Worm (Caenorhabditis elegans) whole organism, young adult: Measurements from ENCODE around the gene F52H2.5.

Source experiments
- B0261.1 ChIP-seq: sonication (generic microtip); optimal IDR thresholded peaks from 2 replicates; lab custom pipeline; 2016; ENCODE audit warnings: mild to moderate bottlenecking, missing genetic modification characterization, moderate library complexity, missing compliant biosample characterization
- F52B5.7 ChIP-seq: sonication (generic microtip); optimal IDR thresholded peaks from 2 replicates; lab custom pipeline; 2016; ENCODE audit warnings: mild to moderate bottlenecking, missing genetic modification characterization, missing compliant biosample characterization
- efl-1 ChIP-seq: fragments of 150-350 bp; optimal IDR thresholded peaks from 2 replicates; lab custom pipeline; 2014; ENCODE audit warnings: missing biosample characterization, missing genetic modification reagents, missing genetic modification characterization
- ekl-4 ChIP-seq: fragments of 200-800 bp; sonication (Bioruptor generic); IDR thresholded peaks from 2 replicates; pipeline ENCODE4 v1.3.6; 2022; ENCODE audit warnings: missing genetic modification reagents, missing genetic modification characterization, missing compliant biosample characterization
- him-1 ChIP-seq: sonication (generic microtip); optimal IDR thresholded peaks from 2 replicates; lab custom pipeline; 2016; ENCODE audit warnings: missing genotype, missing genetic modification reagents, missing genetic modification characterization, missing compliant biosample characterization
- madf-6 ChIP-seq: fragments of 200-800 bp; sonication (Bioruptor generic); IDR thresholded peaks from 2 replicates; pipeline ENCODE4 v1.3.6; 2022; ENCODE audit warnings: missing genetic modification reagents, missing genetic modification characterization, missing compliant biosample characterization
- mcd-1 ChIP-seq: fragments of 200-800 bp; sonication (Bioruptor generic); IDR thresholded peaks from 2 replicates; pipeline ENCODE4 v1.3.6; 2022; ENCODE audit warnings: missing genetic modification reagents, missing genetic modification characterization, missing compliant biosample characterization
- nhr-179 ChIP-seq: sonication (generic microtip); optimal IDR thresholded peaks from 2 replicates; lab custom pipeline; 2016; ENCODE audit warnings: mild to moderate bottlenecking, missing genetic modification characterization, missing compliant biosample characterization
- rcor-1 ChIP-seq: fragments of 200-800 bp; sonication (Bioruptor generic); IDR thresholded peaks from 2 replicates; pipeline ENCODE4 v1.3.6; 2022; ENCODE audit warnings: missing genetic modification reagents, missing genetic modification characterization, missing compliant biosample characterization
- repo-1 ChIP-seq: sonication (generic microtip); optimal IDR thresholded peaks from 2 replicates; lab custom pipeline; 2017; ENCODE audit warnings: mild to moderate bottlenecking, missing genetic modification characterization, missing compliant biosample characterization
- zim-3 ChIP-seq: sonication (generic microtip); optimal IDR thresholded peaks from 2 replicates; lab custom pipeline; 2017; ENCODE audit warnings: mild to moderate bottlenecking, missing genetic modification characterization, moderate library complexity, missing compliant biosample characterization

ce11 chrX:2538713-2539112, 21.2 kb downstream of the F52H2.5 start:
- TF ChIP-seq him-1 (tag; lab: Kevin White, UChicago): no peak
- TF ChIP-seq ekl-4 (GFP tag; lab: Robert Waterston, UW): no peak
- TF ChIP-seq nhr-179 (tag; lab: Kevin White, UChicago): no peak
- no peak for TF ChIP-seq repo-1 (tag; lab: Kevin White, UChicago)
- no peak for TF ChIP-seq madf-6 (GFP tag; lab: Robert Waterston, UW)
- no peak for TF ChIP-seq rcor-1 (GFP tag; lab: Robert Waterston, UW)
- no peak for TF ChIP-seq efl-1 (GFP tag; lab: Kevin White, UChicago)
- TF ChIP-seq F52B5.7: no peak
- no peak for TF ChIP-seq mcd-1 (GFP tag; lab: Robert Waterston, UW)
- no peak for TF ChIP-seq B0261.1 (tag; lab: Kevin White, UChicago)
- no peak for TF ChIP-seq zim-3 (tag; lab: Kevin White, UChicago)
